Worm (Caenorhabditis elegans) whole organism, early embryonic: ENCODE data around the gene F42A9.6.

Experiments
- F13C5.2 ChIP-seq: sonication (generic microtip); optimal IDR thresholded peaks from 2 replicates; lab custom pipeline; 2017; ENCODE audit warnings: mild to moderate bottlenecking, missing genetic modification characterization, inconsistent platforms, missing compliant biosample characterization
- ama-1 ChIP-seq: fragments of 150-350 bp; optimal IDR thresholded peaks from 2 replicates; lab custom pipeline; 2014
- ceh-13 ChIP-seq: fragments of 200-800 bp; sonication (Bioruptor generic); optimal IDR thresholded peaks from 2 replicates; lab custom pipeline; 2018; ENCODE audit warnings: mild to moderate bottlenecking, missing genetic modification characterization, missing compliant biosample characterization
- ets-7 ChIP-seq: sonication (generic microtip); optimal IDR thresholded peaks from 2 replicates; lab custom pipeline; 2016; ENCODE audit warnings: missing genotype, missing genetic modification characterization, missing compliant biosample characterization
- flt-1 ChIP-seq: fragments of 200-800 bp; sonication (Bioruptor generic); IDR thresholded peaks from 2 replicates; pipeline ENCODE4 v1.3.6; 2022; ENCODE audit warnings: missing genetic modification characterization, missing compliant biosample characterization
- hmg-4 ChIP-seq: fragments of 200-800 bp; sonication (Bioruptor generic); optimal IDR thresholded peaks from 2 replicates; lab custom pipeline; 2018; ENCODE audit warnings: mild to moderate bottlenecking, missing genetic modification characterization, missing compliant biosample characterization
- hnd-1 ChIP-seq: sonication (generic microtip); optimal IDR thresholded peaks from 2 replicates; lab custom pipeline; 2016; ENCODE audit warnings: missing genetic modification characterization, missing compliant biosample characterization
- pes-1 ChIP-seq: fragments of 200-800 bp; sonication (Bioruptor generic); IDR thresholded peaks from 2 replicates; pipeline ENCODE4 v1.3.6; 2022; ENCODE audit warnings: missing genetic modification reagents, missing genetic modification characterization, missing compliant biosample characterization
- scrt-1 ChIP-seq: fragments of 200-800 bp; sonication (Bioruptor generic); IDR thresholded peaks from 2 replicates; pipeline ENCODE4 v1.3.6; 2022; ENCODE audit warnings: missing genetic modification characterization, missing compliant biosample characterization
- sea-1 ChIP-seq: fragments of 200-800 bp; sonication (Bioruptor generic); conservative IDR thresholded peaks from 2 replicates; pipeline ENCODE4 v1.3.6; 2022; ENCODE audit warnings: missing genetic modification characterization, missing compliant biosample characterization
- tbx-11 ChIP-seq: fragments of 200-800 bp; sonication (Bioruptor generic); IDR thresholded peaks from 2 replicates; pipeline ENCODE4 v1.3.6; 2022; ENCODE audit warnings: missing genetic modification characterization, missing compliant biosample characterization
- tra-4 ChIP-seq: sonication (generic microtip); optimal IDR thresholded peaks from 2 replicates; lab custom pipeline; 2017; ENCODE audit warnings: missing genetic modification characterization, missing compliant biosample characterization

DNA sequence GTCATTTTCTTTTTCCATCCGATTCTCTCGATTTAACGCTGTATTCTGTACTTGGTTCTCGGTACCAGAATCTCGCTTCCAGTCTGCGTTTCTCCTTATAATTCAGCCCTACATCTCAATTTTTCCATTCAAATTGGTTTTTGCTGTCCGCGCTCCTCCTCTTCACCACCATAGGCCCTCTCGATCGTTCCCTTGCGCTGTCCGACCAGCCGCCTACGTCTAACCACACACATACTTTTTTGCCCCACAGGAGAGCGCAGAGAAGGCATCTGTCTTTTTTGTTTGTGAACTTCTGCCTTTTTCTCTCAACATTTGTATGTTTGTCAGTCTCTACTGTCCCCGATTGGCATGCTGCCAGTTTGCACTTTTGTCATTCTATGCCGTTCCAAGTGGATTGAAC is 18.3 kb downstream of the F42A9.6 start, which contains the start of gene F42A9.11:
- TF ChIP-seq ama-1 (lab: Kevin White, UChicago) = no peak
- no peak for TF ChIP-seq pes-1 (GFP tag; lab: Robert Waterston, UW)
- peak; percentile 12 for TF ChIP-seq hmg-4 (GFP tag; lab: Kevin White, UChicago)
- TF ChIP-seq tbx-11 (GFP tag; lab: Robert Waterston, UW) = no peak
- no peak for TF ChIP-seq tra-4 (tag; lab: Kevin White, UChicago)
- TF ChIP-seq scrt-1 = no peak
- no peak for TF ChIP-seq hnd-1 (tag; lab: Kevin White, UChicago)
- TF ChIP-seq flt-1 (GFP tag; lab: Robert Waterston, UW) = no peak
- no peak for TF ChIP-seq sea-1 (GFP tag; lab: Robert Waterston, UW)
- no peak for TF ChIP-seq F13C5.2 (tag; lab: Kevin White, UChicago)
- TF ChIP-seq ets-7 = no peak
- no peak for TF ChIP-seq ceh-13 (GFP tag; lab: Kevin White, UChicago)
